Fruit fly (Drosophila melanogaster): ENCODE measurements around the gene CG8312.

CG8312 gene

DNA sequence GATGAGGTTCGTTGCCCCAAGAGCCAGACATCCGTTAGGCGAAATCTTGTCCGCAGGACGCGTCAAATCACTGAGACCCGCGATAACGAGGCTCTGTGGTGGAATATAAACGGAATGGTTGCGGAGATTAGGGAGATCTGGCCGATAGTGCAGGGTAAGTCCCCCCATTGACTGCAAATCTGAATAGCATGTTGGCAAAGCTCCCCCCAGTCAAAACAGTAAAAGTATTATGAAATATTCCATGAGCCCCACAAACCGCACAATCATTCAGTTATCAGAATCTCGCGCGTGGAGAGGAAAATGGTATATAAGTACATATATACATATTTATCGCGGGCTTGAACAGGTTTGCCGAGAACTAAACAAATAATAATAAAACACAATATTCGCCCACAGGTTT, 20.5 kb upstream of the CG8312 start:
- TF ChIP-seq Rel (GFP tag; optimal IDR thresholded peaks at IDR 0.05) (no peak), Rel (tag; optimal IDR thresholded peaks at IDR 0.05) (peak; percentile 93), Vsx2 (GFP tag; optimal IDR thresholded peaks at IDR 0.05; ENCODE audit: partially characterized antibody) (no peak)

DNA sequence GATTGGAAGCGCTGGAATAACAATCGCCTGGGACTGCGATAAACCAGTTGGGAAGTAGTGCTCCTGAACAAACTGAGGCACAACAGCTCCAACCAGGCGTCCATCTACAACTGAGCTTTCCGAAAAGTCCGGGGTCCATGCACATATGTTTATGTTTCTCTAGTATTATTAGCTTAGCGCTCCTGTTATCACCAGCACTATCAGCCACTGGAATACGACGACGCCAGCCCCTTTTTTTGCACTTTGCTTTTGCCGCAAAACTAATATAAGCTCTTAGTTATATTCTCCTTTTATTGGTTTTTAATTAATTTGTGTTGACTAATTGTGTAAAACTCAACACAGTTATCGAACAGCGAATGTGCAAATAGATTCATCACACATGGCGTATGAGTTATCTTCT, 19.6 kb upstream of the CG8312 start, which contains the start of gene CG9396:
Gene CG9396 (minus strand): TSS at position 101 of the 400 bp plus-strand sequence.
- TF ChIP-seq br (GFP tag; optimal IDR thresholded peaks at IDR 0.05) (no peak), brk (GFP tag; optimal IDR thresholded peaks at IDR 0.05) (no peak)

DNA sequence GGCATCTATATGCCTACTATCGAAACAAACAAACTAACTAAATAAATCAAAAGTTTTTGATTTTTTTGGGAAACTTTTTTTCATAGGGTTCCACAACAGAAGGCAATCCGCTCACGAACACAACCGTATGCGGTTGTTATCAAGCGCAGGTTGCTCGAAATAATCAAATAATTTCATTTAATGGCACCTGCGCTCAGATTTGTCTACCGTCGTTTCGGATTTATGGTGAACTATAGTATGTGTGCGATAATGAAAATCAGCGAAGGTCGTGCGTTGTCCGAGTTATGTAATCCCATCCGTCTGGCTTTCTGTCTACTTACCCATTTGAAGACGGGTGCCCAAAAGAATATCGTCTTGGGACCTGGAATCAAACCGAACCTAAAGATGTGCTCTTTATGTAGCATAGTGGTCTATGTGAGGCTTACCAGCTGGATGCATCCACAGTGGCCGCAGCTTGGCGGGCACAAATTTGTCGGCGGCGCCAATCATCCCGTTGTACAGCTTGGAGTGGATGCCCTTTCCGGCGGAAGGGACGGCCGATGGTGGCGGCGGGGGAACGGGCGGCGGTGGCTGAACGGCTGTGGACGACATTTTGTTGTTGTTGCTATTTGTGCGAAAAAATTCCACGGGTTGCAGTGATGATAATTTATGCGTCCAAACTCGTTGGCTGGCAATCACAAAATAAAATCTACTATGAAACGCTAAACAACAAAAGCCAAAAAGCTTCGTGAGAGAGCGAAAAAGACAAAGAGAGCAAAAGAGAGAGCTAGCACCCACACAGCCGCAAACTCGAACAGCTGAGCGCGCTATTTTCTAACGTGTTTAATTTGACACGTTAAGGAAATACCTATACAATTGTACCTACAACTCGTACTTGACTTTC, 17.9 kb upstream of the CG8312 start:
- TF ChIP-seq pan (optimal IDR thresholded peaks at IDR 0.05) (no peak), Vsx2 (GFP tag; optimal IDR thresholded peaks at IDR 0.05; ENCODE audit: partially characterized antibody) (no peak), Hr78 (GFP tag; optimal IDR thresholded peaks at IDR 0.05) (no peak), tai (GFP tag; optimal IDR thresholded peaks at IDR 0.05) (no peak), HLH106 (tag; optimal IDR thresholded peaks at IDR 0.05) (no peak), Dif (GFP tag; optimal IDR thresholded peaks at IDR 0.05; ENCODE audit: partially characterized antibody) (peak; percentile 63)

DNA sequence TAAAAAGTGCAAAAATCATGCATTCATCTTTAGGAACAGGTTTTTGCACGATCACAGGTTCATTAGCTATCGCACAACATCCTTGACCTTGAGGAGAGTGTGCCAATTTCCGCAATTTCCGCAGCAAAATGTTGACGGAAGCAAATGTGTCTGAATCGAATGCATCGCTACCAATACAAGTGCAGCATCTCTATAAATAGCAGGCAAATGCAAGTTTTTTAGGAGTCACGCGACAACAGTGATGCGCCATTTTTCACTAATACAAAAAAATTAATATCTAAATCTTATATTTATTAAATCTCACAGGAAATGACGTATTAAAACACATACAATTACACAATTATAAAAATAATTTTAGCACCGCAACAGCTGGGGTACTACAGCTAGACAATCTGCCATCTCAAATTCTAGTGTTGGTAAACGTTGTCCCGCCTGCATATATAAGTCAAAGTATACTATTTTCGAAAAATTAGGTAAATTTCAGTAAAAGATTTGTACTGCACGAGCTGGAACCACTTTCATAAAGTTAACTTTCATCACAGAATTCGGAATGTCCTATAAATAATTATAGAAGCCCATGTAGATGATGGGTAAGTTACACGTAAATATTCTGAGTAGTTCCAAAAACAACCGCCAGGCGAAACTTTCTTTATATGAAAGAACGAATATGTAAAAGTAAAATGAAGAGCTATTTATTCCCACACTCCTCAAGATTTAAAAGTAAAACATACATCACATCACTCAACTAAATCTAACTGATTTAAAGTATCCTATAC, 17.1 kb upstream of the CG8312 start, which contains the start of gene CG9399:
Gene CG9399 (minus strand): TSS at position 400 of the 776 bp plus-strand sequence.
- TF ChIP-seq Hr83 (GFP tag; optimal IDR thresholded peaks at IDR 0.05; ENCODE audit: poor library complexity, severe bottlenecking) (peak; percentile 87), HLH106 (tag; optimal IDR thresholded peaks at IDR 0.05) (peak; percentile 97), CG32264 (GFP tag; optimal IDR thresholded peaks at IDR 0.05) (peak; percentile 86), psq (GFP tag; optimal IDR thresholded peaks at IDR 0.05) (peak; percentile 94), dsf (GFP tag; optimal IDR thresholded peaks at IDR 0.05; ENCODE audit: borderline replicate concordance) (peak; percentile 94), h (GFP tag; optimal IDR thresholded peaks at IDR 0.05) (peak; percentile 97), usp (GFP tag; optimal IDR thresholded peaks at IDR 0.05) (no peak), ey (GFP tag; optimal IDR thresholded peaks at IDR 0.05) (peak; percentile 95), sv (GFP tag; optimal IDR thresholded peaks at IDR 0.05) (peak; percentile 98), Mio (GFP tag; optimal IDR thresholded peaks at IDR 0.05) (peak; percentile 83), CrebA (GFP tag; optimal IDR thresholded peaks at IDR 0.05; ENCODE audit: borderline replicate concordance) (no peak), dmrt93B (GFP tag; optimal IDR thresholded peaks at IDR 0.05) (peak; percentile 95), jim (GFP tag; optimal IDR thresholded peaks at IDR 0.05) (peak; percentile 52), Hnf4 (GFP tag; optimal IDR thresholded peaks at IDR 0.05) (peak; percentile 97), Hr78 (GFP tag; optimal IDR thresholded peaks at IDR 0.05) (no peak), pan (optimal IDR thresholded peaks at IDR 0.05) (no peak), br (GFP tag; optimal IDR thresholded peaks at IDR 0.05) (peak; percentile 96), Vsx2 (GFP tag; optimal IDR thresholded peaks at IDR 0.05; ENCODE audit: partially characterized antibody) (no peak), lola (GFP tag; optimal IDR thresholded peaks at IDR 0.05) (no peak), CG9705 (GFP tag; optimal IDR thresholded peaks at IDR 0.05) (peak; percentile 88), brk (GFP tag; optimal IDR thresholded peaks at IDR 0.05) (peak; percentile 95), Abd-B (GFP tag; optimal IDR thresholded peaks at IDR 0.05) (no peak), sage (GFP tag; optimal IDR thresholded peaks at IDR 0.05) (peak; percentile 89), foxo (GFP tag; optimal IDR thresholded peaks at IDR 0.05) (peak in 1 of 2 experiments; percentile 98), Dfd (GFP tag; optimal IDR thresholded peaks at IDR 0.05) (no peak), GATAd (GFP tag; optimal IDR thresholded peaks at IDR 0.05) (peak; percentile 92), tai (GFP tag; optimal IDR thresholded peaks at IDR 0.05) (no peak), Myc (optimal IDR thresholded peaks at IDR 0.05) (peak; percentile 97), rgr (GFP tag; optimal IDR thresholded peaks at IDR 0.05) (peak; percentile 98), Dif (GFP tag; optimal IDR thresholded peaks at IDR 0.05; ENCODE audit: partially characterized antibody) (no peak), woc (GFP tag; optimal IDR thresholded peaks at IDR 0.05) (peak; percentile 88), Rel (GFP tag; optimal IDR thresholded peaks at IDR 0.05) (peak; percentile 77), Rel (tag; optimal IDR thresholded peaks at IDR 0.05) (peak; percentile 74), Jra (GFP tag; optimal IDR thresholded peaks at IDR 0.05) (peak; percentile 95), dl (GFP tag; optimal IDR thresholded peaks at IDR 0.05; ENCODE audit: insufficient read depth in 1 of 2, partially characterized antibody in 2 of 2) (no peak), fru (GFP tag; optimal IDR thresholded peaks at IDR 0.05) (peak; percentile 94), Sp1 (GFP tag; optimal IDR thresholded peaks at IDR 0.05) (peak; percentile 96), OdsH (GFP tag; optimal IDR thresholded peaks at IDR 0.05) (peak; percentile 96), N (GFP tag; optimal IDR thresholded peaks at IDR 0.05) (no peak)

Data from whole organism, wandering third instar larva.